Worm (Caenorhabditis elegans): Measurements from ENCODE around the gene R04B5.1.

Gene R04B5.1

DNA sequence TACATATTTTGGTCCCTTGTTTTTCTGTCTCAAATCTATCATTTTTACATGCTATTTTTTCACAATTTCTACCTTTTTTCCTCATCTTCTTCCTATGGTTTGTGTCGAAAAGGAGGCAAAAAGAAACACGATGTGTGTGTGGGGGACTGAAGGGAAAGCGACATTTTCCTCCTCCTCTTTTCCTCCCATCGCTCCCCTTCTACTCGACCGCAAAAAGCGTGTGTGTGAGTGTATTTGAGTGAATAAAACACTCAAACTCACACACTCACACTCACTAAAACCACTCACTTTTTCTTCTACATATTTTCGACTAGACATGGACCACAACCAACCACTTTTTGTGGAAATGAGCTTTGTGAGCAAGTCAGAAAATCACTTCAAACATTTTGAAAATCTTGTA lies 36.7 kb downstream of the R04B5.1 start:
- TF ChIP-seq hnd-1 (tag; optimal IDR thresholded peaks at IDR 0.05) (no peak), aly-1 (tag; optimal IDR thresholded peaks at IDR 0.05) (no peak), ceh-36 (tag; optimal IDR thresholded peaks at IDR 0.05) (no peak), tra-4 (tag; optimal IDR thresholded peaks at IDR 0.05) (no peak), ceh-13 (GFP tag; optimal IDR thresholded peaks at IDR 0.05) (no peak), B0310.2 (tag; optimal IDR thresholded peaks at IDR 0.05) (no peak), hmg-4 (GFP tag; optimal IDR thresholded peaks at IDR 0.05) (no peak), hmbx-1 (tag; optimal IDR thresholded peaks at IDR 0.05) (no peak), pes-1 (GFP tag; IDR thresholded peaks at IDR 0.05) (no peak), ets-7 (tag; optimal IDR thresholded peaks at IDR 0.05) (no peak), sea-1 (GFP tag; conservative IDR thresholded peaks at IDR 0.05) (no peak), tbx-37 (GFP tag; conservative IDR thresholded peaks at IDR 0.05) (no peak)

DNA sequence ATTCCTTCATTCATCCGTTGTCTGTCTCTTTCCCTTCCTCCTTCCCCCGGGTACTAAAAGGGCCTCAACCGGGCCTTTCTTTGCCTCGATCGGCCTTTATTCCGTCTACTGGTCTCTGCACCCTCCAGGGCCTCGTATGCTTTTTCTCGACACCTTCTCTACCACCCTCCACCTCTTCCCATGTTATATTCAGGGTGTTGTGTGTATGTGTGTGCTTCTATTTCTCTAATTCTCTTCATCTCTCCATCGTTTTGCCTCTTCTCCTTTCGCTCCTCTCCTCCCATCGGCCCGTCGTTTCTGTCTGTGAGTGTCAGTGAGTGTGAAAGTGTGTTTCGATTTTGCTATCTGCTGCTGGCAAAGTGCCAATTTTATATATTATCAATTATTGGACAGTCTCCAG lies 38.3 kb downstream of the R04B5.1 start:
- no peak for TF ChIP-seq tbx-11 (GFP tag; IDR thresholded peaks at IDR 0.05)
- TF ChIP-seq scrt-1 (GFP tag; IDR thresholded peaks at IDR 0.05) = no peak
- no peak for TF ChIP-seq ets-7 (tag; optimal IDR thresholded peaks at IDR 0.05)
- peak; percentile 23 for TF ChIP-seq F13C5.2 (tag; optimal IDR thresholded peaks at IDR 0.05)
- TF ChIP-seq flt-1 (GFP tag; IDR thresholded peaks at IDR 0.05) = no peak
- TF ChIP-seq aly-1 (tag; optimal IDR thresholded peaks at IDR 0.05) = peak; percentile 21
- peak; percentile 45; the same call in 1 of the 2 replicates for TF ChIP-seq sea-1 (GFP tag; conservative IDR thresholded peaks at IDR 0.05)
- TF ChIP-seq tbx-37 (GFP tag; conservative IDR thresholded peaks at IDR 0.05) = 0 out of 2 replicates have a peak, but pooled peaks have one; percentile 9
- TF ChIP-seq hmg-4 (GFP tag; optimal IDR thresholded peaks at IDR 0.05) = peak; percentile 47
- TF ChIP-seq ceh-13 (GFP tag; optimal IDR thresholded peaks at IDR 0.05) = no peak
- peak; percentile 2 for TF ChIP-seq B0310.2 (tag; optimal IDR thresholded peaks at IDR 0.05)
- no peak for TF ChIP-seq ceh-36 (tag; optimal IDR thresholded peaks at IDR 0.05)
- no peak for TF ChIP-seq tra-4 (tag; optimal IDR thresholded peaks at IDR 0.05)

DNA sequence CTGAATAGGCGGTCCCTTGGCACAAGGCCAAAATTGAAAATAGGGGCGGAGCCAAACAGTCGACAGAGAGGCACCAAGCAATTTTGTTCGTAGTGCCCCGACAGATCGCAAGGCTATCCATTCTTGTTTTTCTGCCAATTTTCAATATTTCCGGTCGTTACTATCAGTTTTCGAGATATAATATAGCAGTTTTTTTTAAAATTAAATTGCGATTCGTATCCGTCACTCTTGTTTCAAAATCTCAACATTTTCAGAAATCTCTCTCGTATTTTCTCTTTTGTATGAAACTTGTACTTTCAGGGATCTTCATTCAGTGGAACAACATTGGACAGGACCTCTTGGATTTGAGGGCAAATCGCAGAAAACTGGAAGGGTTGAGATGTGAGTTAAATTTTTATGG lies 41.1 kb downstream of the R04B5.1 start, which contains the start of gene F57A8.1:
F57A8.1 (plus strand) TSS at position 301 of the 400 bp plus-strand sequence.
- no peak for TF ChIP-seq tbx-11 (GFP tag; IDR thresholded peaks at IDR 0.05)

DNA sequence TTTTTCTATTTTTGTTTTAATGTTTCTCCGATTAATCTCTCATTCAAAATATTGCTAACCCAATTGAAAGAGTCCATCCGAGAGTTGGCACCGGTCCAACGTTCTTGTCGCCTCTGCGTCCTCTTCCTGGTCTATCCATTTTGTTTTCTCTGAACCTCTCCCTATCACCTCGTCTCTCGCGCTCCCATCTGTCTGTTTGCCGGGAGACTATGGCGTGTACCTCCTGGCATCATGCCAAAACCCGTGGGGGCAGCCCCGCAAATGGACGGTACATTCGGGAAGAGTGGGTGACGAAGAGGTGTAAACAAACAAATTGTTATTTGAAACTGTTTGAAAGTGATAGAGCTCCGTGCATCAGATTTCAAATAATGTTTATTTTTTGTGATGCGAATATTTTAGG lies 41.9 kb downstream of the R04B5.1 start, which contains the start of gene T06E8.2:
T06E8.2 (minus strand) TSS at position 139 of the 400 bp plus-strand sequence.
- TF ChIP-seq pes-1 (GFP tag; IDR thresholded peaks at IDR 0.05) (no peak), hmg-4 (GFP tag; optimal IDR thresholded peaks at IDR 0.05) (peak; percentile 51)

DNA sequence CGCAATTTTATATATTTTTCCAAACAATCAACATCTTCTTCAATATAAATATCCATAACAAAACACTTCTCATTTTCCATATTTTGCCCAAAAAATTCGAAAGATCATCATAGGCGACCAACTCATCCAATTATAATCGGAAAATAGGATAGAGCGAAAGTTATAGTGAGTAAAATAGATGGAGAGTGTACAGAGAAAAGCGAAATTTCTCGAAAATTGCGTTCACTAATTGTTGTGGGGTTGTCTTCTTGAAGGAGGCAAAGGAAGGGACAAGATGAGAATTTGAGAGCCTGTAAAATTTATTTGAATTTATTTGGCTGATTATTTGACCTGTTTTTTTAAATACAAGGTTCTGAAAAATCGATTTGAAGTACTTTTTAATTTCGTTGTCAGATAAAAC lies 42.6 kb downstream of the R04B5.1 start:
- TF ChIP-seq hmbx-1 (tag; optimal IDR thresholded peaks at IDR 0.05) (no peak), flt-1 (GFP tag; IDR thresholded peaks at IDR 0.05) (no peak), aly-1 (tag; optimal IDR thresholded peaks at IDR 0.05) (no peak), hmg-4 (GFP tag; optimal IDR thresholded peaks at IDR 0.05) (no peak), tbx-11 (GFP tag; IDR thresholded peaks at IDR 0.05) (no peak), tra-4 (tag; optimal IDR thresholded peaks at IDR 0.05) (no peak), pes-1 (GFP tag; IDR thresholded peaks at IDR 0.05) (no peak), tbx-37 (GFP tag; conservative IDR thresholded peaks at IDR 0.05) (no peak), sea-1 (GFP tag; conservative IDR thresholded peaks at IDR 0.05) (no peak), F13C5.2 (tag; optimal IDR thresholded peaks at IDR 0.05) (no peak), ceh-36 (tag; optimal IDR thresholded peaks at IDR 0.05) (no peak), B0310.2 (tag; optimal IDR thresholded peaks at IDR 0.05) (no peak), ama-1 (optimal IDR thresholded peaks at IDR 0.05) (no peak), ceh-13 (GFP tag; optimal IDR thresholded peaks at IDR 0.05) (no peak), ets-7 (tag; optimal IDR thresholded peaks at IDR 0.05) (no peak), hnd-1 (tag; optimal IDR thresholded peaks at IDR 0.05) (no peak)

DNA sequence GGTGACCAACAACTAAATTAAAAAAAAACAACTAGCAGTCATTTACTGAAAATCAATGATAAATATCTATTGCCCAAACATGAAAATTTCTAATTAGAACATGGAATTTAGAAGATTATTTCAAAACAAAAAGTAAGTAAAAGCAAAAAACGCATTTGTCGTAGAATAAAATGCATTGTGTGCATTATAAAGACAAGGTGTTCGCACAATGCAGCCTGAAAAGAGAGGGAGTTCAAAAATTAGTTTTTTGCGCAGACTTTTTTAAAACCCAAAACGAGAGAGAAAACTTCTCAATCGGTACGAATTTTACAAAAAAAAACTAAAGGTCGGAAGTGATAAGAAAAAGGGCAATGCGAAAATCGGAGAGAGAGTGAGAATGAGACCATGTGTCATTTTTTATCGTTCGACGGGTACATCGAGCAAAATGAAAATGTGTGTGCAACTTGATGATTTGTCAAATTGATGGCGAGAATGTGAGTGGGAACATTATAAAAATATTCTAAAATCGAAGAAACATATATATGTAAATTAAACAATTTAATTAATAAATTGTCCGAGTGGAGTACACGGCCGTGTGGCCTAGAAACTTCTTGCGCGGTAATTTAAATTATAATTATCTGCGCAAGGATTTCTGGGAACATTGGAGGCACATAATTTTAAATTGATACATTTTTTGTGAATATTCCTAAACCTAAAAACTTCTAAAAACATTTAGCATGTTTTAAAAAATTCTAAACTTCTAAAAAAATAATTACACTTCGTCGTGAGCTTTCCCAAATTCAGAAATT lies 46.6 kb downstream of the R04B5.1 start:
- peak; percentile 12 for TF ChIP-seq F13C5.2 (tag; optimal IDR thresholded peaks at IDR 0.05)
- TF ChIP-seq ets-7 (tag; optimal IDR thresholded peaks at IDR 0.05) = no peak
- TF ChIP-seq ceh-36 (tag; optimal IDR thresholded peaks at IDR 0.05) = no peak
- TF ChIP-seq ceh-13 (GFP tag; optimal IDR thresholded peaks at IDR 0.05) = no peak
- peak; percentile 57; the same call in 1 of the 2 replicates for TF ChIP-seq tbx-37 (GFP tag; conservative IDR thresholded peaks at IDR 0.05)
- peak; percentile 26; the same call in 1 of the 2 replicates for TF ChIP-seq pes-1 (GFP tag; IDR thresholded peaks at IDR 0.05)

DNA sequence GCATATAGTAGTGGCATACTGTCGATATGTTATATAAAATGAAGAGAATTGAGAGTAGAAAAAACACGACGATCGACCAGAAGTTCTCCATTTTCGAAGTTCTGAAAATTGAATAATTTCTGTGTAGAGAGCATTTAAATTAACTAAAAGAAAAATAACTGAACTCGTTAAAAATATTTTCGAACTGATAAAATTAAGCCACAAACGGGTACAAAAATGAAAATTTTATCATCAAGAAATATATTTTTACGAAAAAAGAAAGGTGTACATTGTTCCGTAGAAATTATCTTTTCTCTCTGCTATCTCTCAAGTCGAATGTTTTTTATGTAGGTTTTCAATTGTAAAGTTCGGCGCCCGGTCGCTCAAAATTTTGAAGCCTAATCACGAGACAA lies 47.2 kb downstream of the R04B5.1 start, which contains the start of gene acl-2:
acl-2 (minus strand) TSS at position 101 of the 392 bp plus-strand sequence.
- TF ChIP-seq pes-1 (GFP tag; IDR thresholded peaks at IDR 0.05) (no peak), ceh-36 (tag; optimal IDR thresholded peaks at IDR 0.05) (no peak), ets-7 (tag; optimal IDR thresholded peaks at IDR 0.05) (no peak), F13C5.2 (tag; optimal IDR thresholded peaks at IDR 0.05) (no peak), hmg-4 (GFP tag; optimal IDR thresholded peaks at IDR 0.05) (no peak)
